Worm (Caenorhabditis elegans) whole organism, L2 larva: ENCODE data around the gene hlh-14.

Source experiments
- F13H6.1 ChIP-seq: sonication (generic microtip); optimal IDR thresholded peaks from 2 replicates; lab custom pipeline; 2016; ENCODE audit warnings: missing genetic modification characterization, missing compliant biosample characterization
- R02D3.7 ChIP-seq: fragments of 150-350 bp; optimal IDR thresholded peaks from 2 replicates; lab custom pipeline; 2014; ENCODE audit warnings: missing biosample characterization, missing genetic modification characterization
- ZK546.5 ChIP-seq: sonication (generic microtip); optimal IDR thresholded peaks from 2 replicates; lab custom pipeline; 2017; ENCODE audit warnings: missing biosample characterization, missing genetic modification characterization
- alr-1 ChIP-seq: fragments of 150-350 bp; optimal IDR thresholded peaks from 2 replicates; lab custom pipeline; 2014; ENCODE audit warnings: missing biosample characterization, missing genetic modification characterization
- ama-1 ChIP-seq: fragments of 150-350 bp; optimal IDR thresholded peaks from 2 replicates; lab custom pipeline; 2018; ENCODE audit warnings: inconsistent platforms
- blmp-1 ChIP-seq: sonication (generic microtip); optimal IDR thresholded peaks from 2 replicates; lab custom pipeline; 2017; ENCODE audit warnings: missing genetic modification characterization, mild to moderate bottlenecking, missing compliant biosample characterization, antibody characterized with exemption, moderate library complexity; ENCODE audit not compliant: insufficient read depth
- ceh-16 ChIP-seq: fragments of 150-350 bp; optimal IDR thresholded peaks from 2 replicates; lab custom pipeline; 2014; ENCODE audit warnings: missing biosample characterization, missing genetic modification characterization
- ceh-82 ChIP-seq: fragments of 150-350 bp; optimal IDR thresholded peaks from 2 replicates; lab custom pipeline; 2014; ENCODE audit warnings: missing biosample characterization, missing genetic modification characterization
- crh-2 ChIP-seq: sonication (generic microtip); optimal IDR thresholded peaks from 2 replicates; lab custom pipeline; 2017; ENCODE audit warnings: missing biosample characterization, missing genetic modification characterization
- dmd-4 ChIP-seq: sonication (generic microtip); optimal IDR thresholded peaks from 2 replicates; lab custom pipeline; 2017; ENCODE audit warnings: missing biosample characterization, missing genetic modification characterization
- elt-1 ChIP-seq: fragments of 150-350 bp; optimal IDR thresholded peaks from 2 replicates; lab custom pipeline; 2014; ENCODE audit warnings: missing biosample characterization, missing genetic modification characterization
- fos-1 ChIP-seq: fragments of 150-350 bp; optimal IDR thresholded peaks from 2 replicates; lab custom pipeline; 2014; ENCODE audit warnings: missing biosample characterization, missing genetic modification characterization
- gmeb-1 ChIP-seq: fragments of 150-350 bp; optimal IDR thresholded peaks from 2 replicates; lab custom pipeline; 2014; ENCODE audit warnings: missing biosample characterization, missing genetic modification characterization
- lin-13 ChIP-seq: fragments of 150-350 bp; optimal IDR thresholded peaks from 2 replicates; lab custom pipeline; 2014; ENCODE audit warnings: missing biosample characterization, missing genetic modification reagents, missing genetic modification characterization
- lin-39 ChIP-seq: fragments of 150-350 bp; optimal IDR thresholded peaks from 2 replicates; lab custom pipeline; 2014; ENCODE audit warnings: missing biosample characterization, missing genetic modification reagents, missing genetic modification characterization
- mbf-1 ChIP-seq: sonication (generic microtip); optimal IDR thresholded peaks from 2 replicates; lab custom pipeline; 2017; ENCODE audit warnings: missing biosample characterization, missing genetic modification characterization
- mdl-1 ChIP-seq, 2 experiments: fragments of 150-350 bp in 1 of 2; sonication (generic microtip) in 1 of 2; optimal IDR thresholded peaks; 2 replicates each; lab custom pipeline; 2017; ENCODE audit warnings: missing biosample characterization in 2 of 2, missing genetic modification characterization in 2 of 2
- nhr-10 ChIP-seq: sonication (generic microtip); optimal IDR thresholded peaks from 2 replicates; lab custom pipeline; 2017; ENCODE audit warnings: missing biosample characterization, missing genetic modification characterization
- nhr-12 ChIP-seq: fragments of 150-350 bp; optimal IDR thresholded peaks from 2 replicates; lab custom pipeline; 2014; ENCODE audit warnings: missing biosample characterization, missing genetic modification characterization
- nhr-129 ChIP-seq: fragments of 150-350 bp; optimal IDR thresholded peaks from 2 replicates; lab custom pipeline; 2014; ENCODE audit warnings: missing biosample characterization, missing genetic modification characterization
- nhr-21 ChIP-seq: fragments of 150-350 bp; optimal IDR thresholded peaks from 2 replicates; lab custom pipeline; 2014; ENCODE audit warnings: missing biosample characterization, missing genetic modification characterization
- nhr-23 ChIP-seq: fragments of 150-350 bp; optimal IDR thresholded peaks from 2 replicates; lab custom pipeline; 2014; ENCODE audit warnings: missing biosample characterization, missing genetic modification reagents, missing genetic modification characterization
- nhr-237 ChIP-seq: fragments of 150-350 bp; optimal IDR thresholded peaks from 2 replicates; lab custom pipeline; 2014; ENCODE audit warnings: missing biosample characterization, missing genetic modification characterization
- nhr-25 ChIP-seq: fragments of 150-350 bp; sonication (generic microtip); optimal IDR thresholded peaks from 3 replicates; lab custom pipeline; 2014; ENCODE audit warnings: missing biosample characterization, missing genetic modification characterization
- nhr-6 ChIP-seq: fragments of 150-350 bp; optimal IDR thresholded peaks from 2 replicates; lab custom pipeline; 2014; ENCODE audit warnings: missing biosample characterization, missing genetic modification characterization
- nhr-77 ChIP-seq: fragments of 150-350 bp; optimal IDR thresholded peaks from 2 replicates; lab custom pipeline; 2014; ENCODE audit warnings: missing biosample characterization, missing genetic modification characterization
- skn-1 ChIP-seq: sonication (generic microtip); optimal IDR thresholded peaks from 2 replicates; lab custom pipeline; 2017; ENCODE audit warnings: missing biosample characterization, missing genetic modification characterization
- sma-3 ChIP-seq: sonication (generic microtip); optimal IDR thresholded peaks from 2 replicates; lab custom pipeline; 2016; ENCODE audit warnings: missing genetic modification reagents, missing genetic modification characterization, missing compliant biosample characterization
- sma-9 ChIP-seq, 2 experiments: fragments of 150-350 bp in 1 of 2; sonication (generic microtip) in 1 of 2; optimal IDR thresholded peaks; 2 replicates each; lab custom pipeline; 2014 to 2016; ENCODE audit warnings: missing genetic modification characterization in 2 of 2, mild to moderate bottlenecking in 1 of 2, missing biosample characterization in 1 of 2, missing compliant biosample characterization in 1 of 2, missing genetic modification reagents in 1 of 2, moderate library complexity in 1 of 2
- unc-55 ChIP-seq: fragments of 150-350 bp; sonication (generic microtip); optimal IDR thresholded peaks from 3 replicates; lab custom pipeline; 2014; ENCODE audit warnings: missing biosample characterization, missing genetic modification reagents, missing genetic modification characterization
- unc-62 ChIP-seq: fragments of 150-350 bp; optimal IDR thresholded peaks from 2 replicates; lab custom pipeline; 2014; ENCODE audit warnings: missing biosample characterization, missing genetic modification reagents, missing genetic modification characterization
- zag-1 ChIP-seq: fragments of 150-350 bp; optimal IDR thresholded peaks from 2 replicates; lab custom pipeline; 2014; ENCODE audit warnings: missing biosample characterization, missing genetic modification characterization
- ztf-1 ChIP-seq: fragments of 200-800 bp; sonication (Bioruptor generic); conservative IDR thresholded peaks from 2 replicates; pipeline ENCODE4 v1.3.6; 2022; ENCODE audit warnings: missing genetic modification characterization, missing compliant biosample characterization
- ztf-11 ChIP-seq: sonication (generic microtip); optimal IDR thresholded peaks from 2 replicates; lab custom pipeline; 2017; ENCODE audit warnings: missing biosample characterization, missing genetic modification characterization
- ztf-4 ChIP-seq: fragments of 150-350 bp; optimal IDR thresholded peaks from 2 replicates; lab custom pipeline; 2014; ENCODE audit warnings: missing biosample characterization, missing genetic modification characterization

The hlh-14 gene

DNA sequence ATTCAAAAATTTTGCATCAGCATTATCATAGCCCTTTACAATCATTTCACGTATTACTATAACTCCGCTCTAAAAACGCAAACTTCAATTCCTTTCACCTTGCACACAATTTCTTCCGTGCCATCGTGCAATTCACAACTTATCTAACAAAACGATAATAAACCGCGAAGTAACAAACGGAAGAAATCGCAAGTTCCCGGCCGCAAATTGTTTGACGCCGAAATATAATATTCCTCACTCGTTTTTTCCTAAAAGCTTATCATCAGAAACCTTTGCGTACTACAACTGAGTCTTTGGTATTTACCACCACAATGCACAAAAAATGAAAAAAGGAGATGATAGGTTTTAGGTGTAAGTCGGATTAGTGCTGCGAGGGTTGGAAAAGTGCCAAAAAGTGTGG, 8.6 kb upstream of the hlh-14 start:
- TF ChIP-seq fos-1 (tag; lab: Kevin White, UChicago) (peak; percentile 82), nhr-6 (tag; lab: Kevin White, UChicago) (no peak)

DNA sequence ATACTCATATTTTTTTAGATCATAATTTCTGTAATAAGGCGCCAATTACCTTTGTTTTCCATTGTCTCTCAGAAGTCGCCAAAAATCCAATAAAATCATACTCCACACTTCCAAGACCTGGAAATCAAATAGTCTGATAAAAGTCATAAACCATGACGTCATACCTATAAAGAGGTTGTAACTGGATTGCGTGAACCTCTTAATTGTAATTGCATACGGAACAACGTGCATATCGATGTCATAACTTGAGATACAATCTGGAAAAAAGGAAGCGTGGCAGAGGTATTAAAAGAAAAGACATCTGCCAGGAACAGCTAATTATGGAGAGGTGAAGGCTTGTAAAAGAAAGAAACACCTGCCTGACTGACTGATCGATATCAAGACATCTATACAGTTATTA, 6.4 kb upstream of the hlh-14 start, which contains the start of gene F10C1.9:
TSS of gene F10C1.9 (minus strand) at position 197 of the 400 bp plus-strand sequence.
- TF ChIP-seq sma-9 (GFP tag; optimal IDR thresholded peaks at IDR 0.05; lab: Kevin White, UChicago) (peak; percentile 3), sma-9 (tag; optimal IDR thresholded peaks at IDR 0.05; lab: Kevin White, UChicago) (no peak), ztf-4 (tag; lab: Kevin White, UChicago) (no peak)

DNA sequence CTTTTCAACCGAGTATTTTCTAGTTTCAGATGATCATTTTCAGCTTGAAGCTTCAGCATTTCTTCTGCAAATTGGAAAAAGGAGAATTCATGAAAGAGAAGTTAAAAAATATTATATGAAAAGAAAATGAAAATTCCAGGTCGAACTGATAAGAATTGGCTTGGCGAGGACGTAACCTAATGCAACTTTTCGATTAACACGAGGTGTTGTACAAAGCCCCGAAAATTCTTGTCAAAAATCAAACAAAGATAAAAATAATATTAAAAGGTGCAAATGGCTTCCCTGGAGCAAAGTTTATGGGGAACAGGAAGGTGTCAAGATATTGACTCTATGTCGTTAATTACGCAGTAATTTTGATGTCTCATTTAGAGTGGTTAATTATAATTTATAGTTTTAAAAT, 5.6 kb upstream of the hlh-14 start:
- TF ChIP-seq fos-1 (tag; lab: Kevin White, UChicago) (peak; percentile 48), gmeb-1 (no peak), ceh-16 (tag; lab: Kevin White, UChicago) (no peak), alr-1 (no peak)
- TF ChIP-seq, all 48 proteins: peak for 1

ce11 chrII:5742767-5743166, 4.1 kb upstream of the hlh-14 start:
- TF ChIP-seq fos-1 (tag; lab: Kevin White, UChicago) (peak; percentile 46), ama-1 (lab: Kevin White, UChicago) (no peak)
- TF ChIP-seq, all 48 proteins: peak for 1

ce11 chrII:5736599-5736998, 2.1 kb downstream of the hlh-14 start:
- TF ChIP-seq dmd-4 (tag; lab: Kevin White, UChicago) (no peak), unc-55 (no peak), nhr-10 (no peak), alr-1 (no peak), mdl-1 (tag; optimal IDR thresholded peaks at IDR 0.05; lab: Kevin White, UChicago) (no peak), nhr-6 (tag; lab: Kevin White, UChicago) (no peak), blmp-1 (tag; lab: Kevin White, UChicago) (no peak), skn-1 (tag; lab: Kevin White, UChicago) (no peak)

ce11 chrII:5735744-5736143, 3.0 kb downstream of the hlh-14 start:
- TF ChIP-seq ceh-82 (tag; lab: Kevin White, UChicago) (no peak), unc-55 (no peak), elt-1 (tag; lab: Kevin White, UChicago) (peak; percentile 20), ama-1 (lab: Kevin White, UChicago) (no peak), F13H6.1 (tag; lab: Kevin White, UChicago) (no peak), ceh-16 (tag; lab: Kevin White, UChicago) (peak; percentile 94)

DNA sequence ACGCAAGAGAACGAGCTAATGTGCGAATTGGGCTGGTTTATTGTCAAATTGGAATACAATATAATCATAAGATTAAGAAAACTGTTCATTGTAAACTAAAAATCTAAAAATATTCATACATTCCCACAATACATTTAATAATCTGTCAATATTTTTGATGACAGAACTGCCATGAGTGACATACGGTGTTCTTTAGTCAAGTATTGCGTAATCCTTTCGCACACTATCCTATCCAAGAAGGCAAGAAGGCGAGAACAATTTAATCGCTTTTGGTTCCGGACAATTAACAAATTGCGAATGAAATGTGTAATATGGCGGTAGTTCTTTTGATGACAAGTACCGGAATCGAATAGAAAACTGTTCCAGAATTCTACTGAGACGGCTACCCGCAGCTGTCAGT, 3.8 kb downstream of the hlh-14 start:
- no peak for TF ChIP-seq R02D3.7 (tag; lab: Kevin White, UChicago)
- no peak for TF ChIP-seq nhr-25 (tag; lab: Kevin White, UChicago)
- no peak for TF ChIP-seq sma-3 (GFP tag; lab: Kevin White, UChicago)
- no peak for TF ChIP-seq zag-1 (tag; lab: Kevin White, UChicago)
- TF ChIP-seq nhr-237 (tag; lab: Kevin White, UChicago): no peak
- no peak for TF ChIP-seq nhr-10
- TF ChIP-seq mbf-1 (tag; lab: Kevin White, UChicago): no peak
- TF ChIP-seq ztf-1 (GFP tag; lab: Robert Waterston, UW): no peak

DNA sequence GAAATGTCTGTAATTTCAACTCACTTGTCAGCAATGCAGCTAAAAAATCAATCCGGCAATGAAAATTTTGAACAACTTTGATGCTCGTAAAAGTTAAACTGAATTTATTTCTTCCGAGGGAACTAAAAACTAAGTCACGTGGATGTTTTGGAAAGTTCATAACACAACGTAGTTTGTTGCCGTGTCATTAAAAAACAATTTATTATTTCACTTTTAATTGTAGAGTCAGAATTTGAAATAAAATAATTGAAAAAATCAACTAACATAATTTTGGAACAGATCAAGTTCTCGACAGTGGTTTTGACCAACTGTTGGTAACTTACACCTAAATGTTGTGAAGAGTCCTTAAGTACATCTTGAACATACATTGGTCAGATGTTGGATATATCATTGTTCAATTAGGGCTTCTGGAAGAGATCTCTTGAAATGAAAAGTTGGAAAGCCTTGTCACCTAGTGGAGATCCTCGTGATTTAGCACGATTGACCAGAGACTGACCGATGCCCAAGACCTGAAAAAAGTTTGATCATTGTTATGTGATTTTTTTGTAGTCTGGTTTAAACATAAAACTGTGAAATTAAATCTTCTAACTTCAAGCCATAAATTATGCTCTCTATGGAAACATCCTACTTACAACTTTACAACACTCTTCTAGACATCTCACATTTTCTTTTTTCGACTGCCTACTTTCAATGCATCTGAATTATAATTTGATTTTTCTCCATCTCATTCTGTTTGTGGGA, 8.2 kb downstream of the hlh-14 start, which contains the start of the genes C18A3.7 and C18A3.11:
TSS of gene C18A3.7 (minus strand) at position 101 of the 741 bp plus-strand sequence.
TSS of gene C18A3.11 (plus strand) at position 691 of the 741 bp plus-strand sequence.
- TF ChIP-seq lin-13 (GFP tag; lab: Kevin White, UChicago): no peak
- TF ChIP-seq ztf-1 (GFP tag; lab: Robert Waterston, UW): no peak
- TF ChIP-seq nhr-23: no peak
- TF ChIP-seq ceh-82 (tag; lab: Kevin White, UChicago): no peak
- no peak for TF ChIP-seq ztf-11 (tag; lab: Kevin White, UChicago)
- TF ChIP-seq nhr-77 (tag; lab: Kevin White, UChicago): no peak
- TF ChIP-seq R02D3.7 (tag; lab: Kevin White, UChicago): no peak
- TF ChIP-seq nhr-129 (tag; lab: Kevin White, UChicago): no peak
- no peak for TF ChIP-seq crh-2 (tag; lab: Kevin White, UChicago)
- TF ChIP-seq unc-62: no peak
- TF ChIP-seq lin-39 (tag; lab: Kevin White, UChicago): no peak
- no peak for TF ChIP-seq ZK546.5 (tag; lab: Kevin White, UChicago)
- no peak for TF ChIP-seq F13H6.1 (tag; lab: Kevin White, UChicago)
- no peak for TF ChIP-seq nhr-12 (tag; lab: Kevin White, UChicago)
- no peak for TF ChIP-seq nhr-21
- TF ChIP-seq skn-1 (tag; lab: Kevin White, UChicago): no peak
